Fruit fly (Drosophila melanogaster) whole organism, wandering third instar larva: ENCODE data around the gene CG6398.
A peak's percentile ranks its signal among the peaks of the same experiment; 100 is the strongest.

Source experiments
- Abd-B ChIP-seq: fragments of >200 bp; optimal IDR thresholded peaks from 2 replicates; lab custom pipeline; 2017; ENCODE audit warnings: missing biosample characterization, missing genetic modification characterization
- CG32264 ChIP-seq: fragments of 200-800 bp; sonication (Bioruptor generic); optimal IDR thresholded peaks from 2 replicates; lab custom pipeline; 2016; ENCODE audit warnings: missing biosample characterization, missing genetic modification characterization
- CG9705 ChIP-seq: fragments of 200-800 bp; sonication (Bioruptor generic); optimal IDR thresholded peaks from 2 replicates; lab custom pipeline; 2018; ENCODE audit warnings: missing biosample characterization, mild to moderate bottlenecking, missing genetic modification characterization
- CrebA ChIP-seq: fragments of 200-800 bp; sonication (Bioruptor generic); optimal IDR thresholded peaks from 2 replicates; lab custom pipeline; 2016; ENCODE audit warnings: missing biosample characterization, mild to moderate bottlenecking, missing genetic modification characterization, borderline replicate concordance
- Dfd ChIP-seq: fragments of >200 bp; optimal IDR thresholded peaks from 2 replicates; lab custom pipeline; 2017; ENCODE audit warnings: missing biosample characterization, missing genetic modification characterization
- Dif ChIP-seq: fragments of 200-275, 200-300 bp; sonication (Bioruptor generic); optimal IDR thresholded peaks from 2 replicates; lab custom pipeline; 2018; ENCODE audit warnings: missing biosample characterization, missing genetic modification characterization; ENCODE audit not compliant: partially characterized antibody
- GATAd ChIP-seq: sonication (Bioruptor generic); optimal IDR thresholded peaks from 2 replicates; lab custom pipeline; 2016; ENCODE audit warnings: missing biosample characterization, missing genetic modification characterization
- HLH106 ChIP-seq: fragments of 200-800 bp; optimal IDR thresholded peaks from 3 replicates; lab custom pipeline; 2019; ENCODE audit warnings: missing biosample characterization, mild to moderate bottlenecking, missing genetic modification characterization, moderate library complexity
- Hnf4 ChIP-seq: fragments of 200-800 bp; sonication (Bioruptor generic); optimal IDR thresholded peaks from 2 replicates; lab custom pipeline; 2016; ENCODE audit warnings: missing biosample characterization, mild to moderate bottlenecking, missing genetic modification characterization
- Hr78 ChIP-seq: fragments of >200 bp; optimal IDR thresholded peaks from 2 replicates; lab custom pipeline; 2017; ENCODE audit warnings: missing biosample characterization, missing genetic modification characterization
- Hr83 ChIP-seq: fragments of 200-300 bp; sonication (Bioruptor generic); optimal IDR thresholded peaks from 2 replicates; lab custom pipeline; 2016; ENCODE audit warnings: missing biosample characterization, mild to moderate bottlenecking, missing genetic modification characterization, moderate library complexity; ENCODE audit not compliant: poor library complexity, severe bottlenecking
- Jra ChIP-seq: sonication (Bioruptor generic); optimal IDR thresholded peaks from 2 replicates; lab custom pipeline; 2016; ENCODE audit warnings: missing biosample characterization, missing genetic modification characterization
- Mio ChIP-seq: sonication (Bioruptor generic); optimal IDR thresholded peaks from 2 replicates; lab custom pipeline; 2016; ENCODE audit warnings: missing biosample characterization, missing genetic modification characterization
- N ChIP-seq: fragments of >200 bp; optimal IDR thresholded peaks from 2 replicates; lab custom pipeline; 2018; ENCODE audit warnings: missing biosample characterization, missing external identifiers, missing genetic modification characterization
- OdsH ChIP-seq: fragments of 200-800 bp; sonication (Bioruptor generic); optimal IDR thresholded peaks from 2 replicates; lab custom pipeline; 2016; ENCODE audit warnings: missing biosample characterization, mild to moderate bottlenecking, missing genetic modification characterization
- Rel ChIP-seq, 2 experiments: fragments of 200-800 bp; sonication (Bioruptor generic) in 1 of 2; optimal IDR thresholded peaks; 2 replicates in 1 of 2; 3 replicates in 1 of 2; lab custom pipeline; 2016 to 2019; ENCODE audit warnings: mild to moderate bottlenecking in 2 of 2, missing biosample characterization in 2 of 2, missing genetic modification characterization in 2 of 2, moderate library complexity in 1 of 2
- Sp1 ChIP-seq: fragments of 200-800 bp; sonication (Bioruptor generic); optimal IDR thresholded peaks from 3 replicates; lab custom pipeline; 2019; ENCODE audit warnings: missing biosample characterization, mild to moderate bottlenecking, missing genetic modification characterization, moderate library complexity
- Vsx2 ChIP-seq: fragments of 200-300, 225-300 bp; sonication (Bioruptor generic); optimal IDR thresholded peaks from 2 replicates; lab custom pipeline; 2018; ENCODE audit warnings: missing biosample characterization, missing genetic modification characterization; ENCODE audit not compliant: partially characterized antibody
- br ChIP-seq: fragments of 200-800 bp; sonication (Bioruptor generic); optimal IDR thresholded peaks from 2 replicates; lab custom pipeline; 2016; ENCODE audit warnings: missing biosample characterization, missing genetic modification characterization
- brk ChIP-seq: fragments of 200-800 bp; sonication (Bioruptor generic); optimal IDR thresholded peaks from 2 replicates; lab custom pipeline; 2016; ENCODE audit warnings: missing biosample characterization, mild to moderate bottlenecking, missing genetic modification characterization
- dl ChIP-seq, 2 experiments: fragments of 175-275, 200-275 bp in 1 of 2; fragments of 200-275 bp in 1 of 2; sonication (Bioruptor generic); optimal IDR thresholded peaks; lab custom pipeline; 2018; ENCODE audit warnings: mild to moderate bottlenecking in 2 of 2, missing biosample characterization in 2 of 2, missing genetic modification characterization in 2 of 2, moderate library complexity in 2 of 2; ENCODE audit not compliant: partially characterized antibody in 2 of 2, insufficient read depth in 1 of 2
- dmrt93B ChIP-seq: fragments of 200-800 bp; sonication (Bioruptor generic); optimal IDR thresholded peaks from 2 replicates; lab custom pipeline; 2018; ENCODE audit warnings: missing biosample characterization, mild to moderate bottlenecking, missing genetic modification characterization
- dsf ChIP-seq: sonication (Bioruptor generic); optimal IDR thresholded peaks from 2 replicates; lab custom pipeline; 2016; ENCODE audit warnings: missing biosample characterization, missing genetic modification characterization, borderline replicate concordance
- ey ChIP-seq: fragments of 200-800 bp; sonication (Bioruptor generic); optimal IDR thresholded peaks from 2 replicates; lab custom pipeline; 2016; ENCODE audit warnings: missing biosample characterization, missing genetic modification characterization
- foxo ChIP-seq, 2 experiments: fragments of 200-800 bp; sonication (Bioruptor generic); optimal IDR thresholded peaks; 2 replicates in 1 of 2; 3 replicates in 1 of 2; lab custom pipeline; 2016 to 2017; ENCODE audit warnings: missing biosample characterization in 2 of 2, missing genetic modification characterization in 2 of 2
- fru ChIP-seq: fragments of 200-800 bp; sonication (Bioruptor generic); optimal IDR thresholded peaks from 3 replicates; lab custom pipeline; 2016; ENCODE audit warnings: missing biosample characterization, mild to moderate bottlenecking, missing genetic modification characterization
- h ChIP-seq: fragments of 200-800 bp; sonication (Bioruptor generic); optimal IDR thresholded peaks from 3 replicates; lab custom pipeline; 2016; ENCODE audit warnings: missing biosample characterization, mild to moderate bottlenecking, missing genetic modification characterization
- jim ChIP-seq: fragments of 175-275, 200-325 bp; sonication (Bioruptor generic); optimal IDR thresholded peaks from 2 replicates; lab custom pipeline; 2016; ENCODE audit warnings: missing biosample characterization, mild to moderate bottlenecking, missing genetic modification characterization
- lola ChIP-seq: fragments of >200 bp; optimal IDR thresholded peaks from 2 replicates; lab custom pipeline; 2017; ENCODE audit warnings: missing biosample characterization, missing genetic modification characterization
- pan ChIP-seq: fragments of >200 bp; optimal IDR thresholded peaks from 2 replicates; lab custom pipeline; 2017
- psq ChIP-seq: fragments of 200-800 bp; sonication (Bioruptor generic); optimal IDR thresholded peaks from 3 replicates; lab custom pipeline; 2017; ENCODE audit warnings: missing biosample characterization, mild to moderate bottlenecking, missing genetic modification characterization, moderate library complexity
- rgr ChIP-seq: fragments of 200-800 bp; sonication (Bioruptor generic); optimal IDR thresholded peaks from 3 replicates; lab custom pipeline; 2016; ENCODE audit warnings: missing biosample characterization, mild to moderate bottlenecking, missing genetic modification characterization
- sage ChIP-seq: fragments of 200-800 bp; sonication (Bioruptor generic); optimal IDR thresholded peaks from 2 replicates; lab custom pipeline; 2016; ENCODE audit warnings: missing biosample characterization, mild to moderate bottlenecking, missing genetic modification characterization
- sv ChIP-seq: fragments of 200-800 bp; sonication (Bioruptor generic); optimal IDR thresholded peaks from 3 replicates; lab custom pipeline; 2016; ENCODE audit warnings: missing biosample characterization, missing genetic modification characterization
- tai ChIP-seq: sonication (Bioruptor generic); optimal IDR thresholded peaks from 2 replicates; lab custom pipeline; 2016; ENCODE audit warnings: missing biosample characterization, missing genetic modification characterization
- usp ChIP-seq: fragments of >200 bp; optimal IDR thresholded peaks from 2 replicates; lab custom pipeline; 2017; ENCODE audit warnings: missing biosample characterization, missing genetic modification characterization
- woc ChIP-seq: sonication (Bioruptor generic); optimal IDR thresholded peaks from 2 replicates; lab custom pipeline; 2016; ENCODE audit warnings: missing biosample characterization, mild to moderate bottlenecking, missing genetic modification characterization

Gene CG6398

dm6 chrX:17856458-17857277 lies 26.0 kb downstream of the CG6398 start, which contains the start of gene Srx:
Srx (plus strand) TSS chrX:17856974.
- TF ChIP-seq GATAd (GFP tag; lab: Kevin White, UChicago) (no peak), OdsH (GFP tag; lab: Kevin White, UChicago) (peak; percentile 39), dmrt93B (GFP tag; lab: Kevin White, UChicago) (no peak), ey (GFP tag; lab: Kevin White, UChicago) (peak; percentile 35), psq (GFP tag; lab: Kevin White, UChicago) (peak; percentile 43), CrebA (GFP tag; lab: Kevin White, UChicago) (no peak), dsf (no peak), Jra (GFP tag; lab: Kevin White, UChicago) (peak; percentile 60), Rel (GFP tag; optimal IDR thresholded peaks at IDR 0.05; lab: Kevin White, UChicago) (no peak), Rel (tag; optimal IDR thresholded peaks at IDR 0.05; lab: Kevin White, UChicago) (peak; percentile 59), br (GFP tag; lab: Kevin White, UChicago) (peak; percentile 59), pan (no peak), jim (GFP tag; lab: Kevin White, UChicago) (peak; percentile 90), Sp1 (peak; percentile 62), N (no peak), Hnf4 (peak; percentile 66), usp (GFP tag; lab: Kevin White, UChicago) (no peak), CG9705 (GFP tag; lab: Kevin White, UChicago) (peak; percentile 18), Mio (GFP tag; lab: Kevin White, UChicago) (no peak), h (GFP tag; lab: Kevin White, UChicago) (peak; percentile 59), HLH106 (peak; percentile 59), Hr78 (GFP tag; lab: Kevin White, UChicago) (no peak), Dif (GFP tag; lab: Kevin White, UChicago) (no peak), fru (GFP tag; lab: Kevin White, UChicago) (peak; percentile 33), CG32264 (GFP tag; lab: Kevin White, UChicago) (no peak), rgr (GFP tag; lab: Kevin White, UChicago) (peak; percentile 26), foxo (GFP tag; optimal IDR thresholded peaks at IDR 0.05; lab: Kevin White, UChicago) (peak in 1 of 2 experiments; percentile 47), dl (GFP tag; optimal IDR thresholded peaks at IDR 0.05; lab: Kevin White, UChicago; ENCODE audit: insufficient read depth in 1 of 2, partially characterized antibody in 2 of 2) (no peak)

dm6 chrX:17857809-17858208 lies 27.2 kb downstream of the CG6398 start:
- TF ChIP-seq OdsH (GFP tag; lab: Kevin White, UChicago) (no peak), HLH106 (no peak), sage (no peak), Hr78 (GFP tag; lab: Kevin White, UChicago) (no peak), GATAd (GFP tag; lab: Kevin White, UChicago) (no peak), Hnf4 (no peak), N (no peak), CG9705 (GFP tag; lab: Kevin White, UChicago) (no peak), h (GFP tag; lab: Kevin White, UChicago) (no peak), Sp1 (no peak), fru (GFP tag; lab: Kevin White, UChicago) (no peak), Abd-B (GFP tag; lab: Kevin White, UChicago) (no peak)

DNA sequence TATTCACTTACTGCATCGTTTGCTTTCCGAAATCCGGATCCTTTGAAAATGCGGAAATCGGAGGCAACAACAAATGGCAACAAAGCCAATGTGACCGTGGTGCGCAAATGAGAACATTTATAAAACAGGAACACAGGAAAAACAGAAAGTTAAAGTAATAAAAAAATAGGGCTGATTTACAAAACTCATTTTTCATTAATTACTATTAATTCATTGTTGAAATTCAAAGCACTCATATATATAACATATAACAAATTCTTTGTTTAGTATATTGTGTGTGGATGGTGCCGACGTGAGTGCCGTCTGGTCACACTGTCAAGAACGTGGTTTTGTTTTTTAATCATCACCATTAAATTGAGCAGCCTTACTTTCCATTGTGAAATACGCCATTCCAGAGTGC lies 30.1 kb downstream of the CG6398 start, which contains the start of the genes Arp8 and CG6769:
Arp8 (minus strand) TSS at position 90 of the 400 bp plus-strand sequence.
CG6769 (plus strand) TSS at position 292 of the 400 bp plus-strand sequence.
- TF ChIP-seq lola (GFP tag; lab: Kevin White, UChicago) (no peak), GATAd (GFP tag; lab: Kevin White, UChicago) (no peak), psq (GFP tag; lab: Kevin White, UChicago) (no peak), pan (no peak), Hr83 (no peak), usp (GFP tag; lab: Kevin White, UChicago) (no peak), Vsx2 (GFP tag; lab: Kevin White, UChicago) (no peak), h (GFP tag; lab: Kevin White, UChicago) (peak; percentile 48), sv (GFP tag; lab: Kevin White, UChicago) (no peak), Sp1 (peak; percentile 34), HLH106 (peak; percentile 48), CG9705 (GFP tag; lab: Kevin White, UChicago) (no peak), Dfd (GFP tag; lab: Kevin White, UChicago) (no peak), CrebA (GFP tag; lab: Kevin White, UChicago) (no peak), br (GFP tag; lab: Kevin White, UChicago) (no peak), dmrt93B (GFP tag; lab: Kevin White, UChicago) (no peak), N (no peak), rgr (GFP tag; lab: Kevin White, UChicago) (peak; percentile 32), foxo (GFP tag; optimal IDR thresholded peaks at IDR 0.05; lab: Kevin White, UChicago) (peak in 1 of 2 experiments; percentile 39), woc (GFP tag; lab: Kevin White, UChicago) (peak; percentile 15), tai (no peak), fru (GFP tag; lab: Kevin White, UChicago) (peak; percentile 10), Hnf4 (peak; percentile 28), ey (GFP tag; lab: Kevin White, UChicago) (peak; percentile 27), brk (GFP tag; lab: Kevin White, UChicago) (no peak), dl (GFP tag; optimal IDR thresholded peaks at IDR 0.05; lab: Kevin White, UChicago; ENCODE audit: insufficient read depth in 1 of 2, partially characterized antibody in 2 of 2) (no peak), Abd-B (GFP tag; lab: Kevin White, UChicago) (no peak), Jra (GFP tag; lab: Kevin White, UChicago) (no peak), sage (no peak), jim (GFP tag; lab: Kevin White, UChicago) (no peak), Hr78 (GFP tag; lab: Kevin White, UChicago) (no peak), Rel (GFP tag; optimal IDR thresholded peaks at IDR 0.05; lab: Kevin White, UChicago) (no peak), Rel (tag; optimal IDR thresholded peaks at IDR 0.05; lab: Kevin White, UChicago) (peak; percentile 25), OdsH (GFP tag; lab: Kevin White, UChicago) (peak; percentile 15), Mio (GFP tag; lab: Kevin White, UChicago) (no peak), Dif (GFP tag; lab: Kevin White, UChicago) (no peak), dsf (no peak)
